Worm (Caenorhabditis elegans) whole organism, early embryonic: ENCODE results near the gene C52B9.19.

ENCODE experiments used
- aly-1 ChIP-seq: sonication (generic microtip); optimal IDR thresholded peaks from 2 replicates; lab custom pipeline; 2016; ENCODE audit warnings: missing genetic modification characterization, missing compliant biosample characterization
- ceh-13 ChIP-seq: fragments of 200-800 bp; sonication (Bioruptor generic); optimal IDR thresholded peaks from 2 replicates; lab custom pipeline; 2018; ENCODE audit warnings: mild to moderate bottlenecking, missing genetic modification characterization, missing compliant biosample characterization
- pes-1 ChIP-seq: fragments of 200-800 bp; sonication (Bioruptor generic); IDR thresholded peaks from 2 replicates; pipeline ENCODE4 v1.3.6; 2022; ENCODE audit warnings: missing genetic modification reagents, missing genetic modification characterization, missing compliant biosample characterization
- tra-4 ChIP-seq: sonication (generic microtip); optimal IDR thresholded peaks from 2 replicates; lab custom pipeline; 2017; ENCODE audit warnings: missing genetic modification characterization, missing compliant biosample characterization

DNA sequence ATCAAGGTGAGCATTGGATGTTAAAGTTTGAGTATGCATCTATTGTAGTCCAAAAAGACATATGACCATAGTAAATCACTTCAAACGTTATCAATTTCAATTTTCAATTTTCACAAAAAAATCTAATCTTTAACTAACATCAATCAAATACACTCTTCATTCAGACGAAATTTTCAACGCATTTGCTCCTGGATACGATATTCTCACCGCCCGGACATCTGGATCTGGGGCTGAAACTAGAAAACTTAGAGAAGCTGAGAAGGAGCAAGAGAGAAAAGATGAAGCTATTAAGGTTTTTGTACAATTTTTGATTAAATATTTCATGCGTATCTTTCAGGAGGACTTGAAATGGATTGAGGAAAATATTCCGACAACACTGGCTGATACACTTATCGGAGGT is 18.5 kb upstream of the C52B9.19 start:
- TF ChIP-seq ceh-13 (GFP tag; lab: Kevin White, UChicago) (no peak), aly-1 (tag; lab: Kevin White, UChicago) (no peak), tra-4 (tag; lab: Kevin White, UChicago) (no peak), pes-1 (no peak)
